Fruit fly (Drosophila melanogaster) whole organism, embryonic: Measurements from ENCODE around the gene CG31683.

ENCODE experiments used
- ATbp ChIP-seq: fragments of 200-800 bp; sonication (Bioruptor generic); optimal IDR thresholded peaks from 2 replicates; lab custom pipeline; 2017; ENCODE audit warnings: missing biosample characterization, mild to moderate bottlenecking, missing genetic modification characterization, missing genetic modification reagents
- CG10543 ChIP-seq: fragments of 200-800 bp; sonication (Bioruptor generic); optimal IDR thresholded peaks from 3 replicates; lab custom pipeline; 2017; ENCODE audit warnings: missing biosample characterization, mild to moderate bottlenecking, missing genetic modification characterization, moderate library complexity
- CG10959 ChIP-seq: fragments of 200-800 bp; sonication (Bioruptor generic); IDR thresholded peaks from 2 replicates; pipeline ENCODE4 v1.3.6; 2022; ENCODE audit warnings: missing biosample characterization, missing genetic modification characterization
- CG11560 ChIP-seq: fragments of 200-800 bp; sonication (Bioruptor generic); IDR thresholded peaks from 3 replicates; pipeline ENCODE4 v1.3.6; 2022; ENCODE audit warnings: missing biosample characterization, missing genetic modification characterization
- CG12104 ChIP-seq: fragments of 200-800 bp; sonication (Bioruptor generic); optimal IDR thresholded peaks from 3 replicates; lab custom pipeline; 2016; ENCODE audit warnings: missing biosample characterization, missing genetic modification characterization
- CG12391 ChIP-seq: fragments of 200-800 bp; sonication (Bioruptor generic); optimal IDR thresholded peaks from 3 replicates; lab custom pipeline; 2018; ENCODE audit warnings: missing biosample characterization, mild to moderate bottlenecking, missing genetic modification characterization, moderate library complexity
- CG13287 ChIP-seq: fragments of 200-800 bp; sonication (Bioruptor generic); IDR thresholded peaks from 2 replicates; pipeline ENCODE4 v1.3.6; 2022; ENCODE audit warnings: missing biosample characterization, missing genetic modification characterization; ENCODE audit not compliant: partially characterized antibody
- CG13296 ChIP-seq: fragments of 200-800 bp; sonication (Bioruptor generic); optimal IDR thresholded peaks from 3 replicates; lab custom pipeline; 2018; ENCODE audit warnings: missing biosample characterization, mild to moderate bottlenecking, missing genetic modification characterization
- CG14667 ChIP-seq: fragments of 200-800 bp; sonication (Bioruptor generic); IDR thresholded peaks from 2 replicates; pipeline ENCODE4 v1.3.6; 2022; ENCODE audit warnings: missing biosample characterization, missing genetic modification characterization
- CG14860 ChIP-seq: fragments of 200-800 bp; sonication (Bioruptor generic); IDR thresholded peaks from 3 replicates; pipeline ENCODE4 v1.3.6; 2022; ENCODE audit warnings: missing biosample characterization, missing genetic modification characterization; ENCODE audit not compliant: partially characterized antibody
- CG15514 ChIP-seq: fragments of 200-800 bp; sonication (Bioruptor generic); optimal IDR thresholded peaks from 3 replicates; lab custom pipeline; 2017; ENCODE audit warnings: missing biosample characterization, missing genetic modification characterization, mild to moderate bottlenecking, moderate library complexity, missing genetic modification reagents
- CG17829 ChIP-seq: fragments of 200-800 bp; optimal IDR thresholded peaks from 2 replicates; lab custom pipeline; 2019; ENCODE audit warnings: missing biosample characterization, mild to moderate bottlenecking, missing genetic modification characterization, moderate library complexity
- CG18619 ChIP-seq: fragments of 200-800 bp; sonication (Bioruptor generic); optimal IDR thresholded peaks from 3 replicates; lab custom pipeline; 2017; ENCODE audit warnings: missing biosample characterization, mild to moderate bottlenecking, missing genetic modification characterization
- CG2712 ChIP-seq: fragments of 200-800 bp; optimal IDR thresholded peaks from 3 replicates; lab custom pipeline; 2019; ENCODE audit warnings: missing biosample characterization, mild to moderate bottlenecking, missing genetic modification characterization, moderate library complexity
- CG2875 ChIP-seq: fragments of 200-800 bp; sonication (Bioruptor generic); optimal IDR thresholded peaks from 2 replicates; lab custom pipeline; 2017; ENCODE audit warnings: missing biosample characterization, mild to moderate bottlenecking, missing genetic modification characterization, missing genetic modification reagents
- CG30403 ChIP-seq: fragments of 200-800 bp; sonication (Bioruptor generic); optimal IDR thresholded peaks from 3 replicates; lab custom pipeline; 2016; ENCODE audit warnings: missing biosample characterization, missing genetic modification characterization
- CG3995 ChIP-seq: fragments of 200-800 bp; sonication (Bioruptor generic); optimal IDR thresholded peaks from 3 replicates; lab custom pipeline; 2016; ENCODE audit warnings: missing biosample characterization, missing genetic modification characterization
- CG6765 ChIP-seq: fragments of 200-800 bp; sonication (Bioruptor generic); optimal IDR thresholded peaks from 3 replicates; lab custom pipeline; 2017; ENCODE audit warnings: missing biosample characterization, mild to moderate bottlenecking, missing genetic modification characterization
- CG7372 ChIP-seq: fragments of 200-800 bp; sonication (Bioruptor generic); IDR thresholded peaks from 2 replicates; pipeline ENCODE4 v1.3.6; 2022; ENCODE audit warnings: missing biosample characterization, missing genetic modification characterization
- CG8290 ChIP-seq, 3 experiments: fragments of 200-800 bp; sonication (Bioruptor generic); optimal IDR thresholded peaks; 2 replicates each; lab custom pipeline; 2016 to 2019; ENCODE audit warnings: missing biosample characterization in 3 of 3, missing genetic modification characterization in 3 of 3, mild to moderate bottlenecking in 2 of 3, moderate library complexity in 1 of 3
- CG8924 ChIP-seq: fragments of 200-800 bp; optimal IDR thresholded peaks from 3 replicates; lab custom pipeline; 2019; ENCODE audit warnings: missing biosample characterization, mild to moderate bottlenecking, missing genetic modification characterization, moderate library complexity
- CG9817 ChIP-seq: fragments of 200-800 bp; sonication (Bioruptor generic); optimal IDR thresholded peaks from 2 replicates; lab custom pipeline; 2018; ENCODE audit warnings: missing biosample characterization, mild to moderate bottlenecking, missing genetic modification characterization, moderate library complexity
- CTCF ChIP-seq: fragments of 200-800 bp; sonication (Bioruptor generic); optimal IDR thresholded peaks from 2 replicates; lab custom pipeline; 2017; ENCODE audit warnings: missing biosample characterization, mild to moderate bottlenecking, missing genetic modification characterization, moderate library complexity
- Drgx ChIP-seq: fragments of 200-800 bp; sonication (Bioruptor generic); IDR thresholded peaks from 2 replicates; pipeline ENCODE4 v1.3.6; 2022; ENCODE audit warnings: missing biosample characterization, missing genetic modification characterization
- HLH3B ChIP-seq: fragments of 200-800 bp; sonication (Bioruptor generic); IDR thresholded peaks from 2 replicates; pipeline ENCODE4 v1.3.6; 2022; ENCODE audit warnings: missing biosample characterization, missing genetic modification characterization
- HmgD ChIP-seq: fragments of 200-800 bp; sonication (Bioruptor generic); optimal IDR thresholded peaks from 3 replicates; lab custom pipeline; 2016; ENCODE audit warnings: missing biosample characterization, missing genetic modification characterization
- Max ChIP-seq: fragments of 200-800 bp; sonication (Bioruptor generic); optimal IDR thresholded peaks from 2 replicates; lab custom pipeline; 2016; ENCODE audit warnings: missing biosample characterization, mild to moderate bottlenecking, missing genetic modification characterization
- Ptx1 ChIP-seq: fragments of 200-800 bp; sonication (Bioruptor generic); IDR thresholded peaks from 2 replicates; pipeline ENCODE4 v1.3.6; 2022; ENCODE audit warnings: missing biosample characterization, missing genetic modification characterization
- Rx ChIP-seq: fragments of 200-800 bp; sonication (Bioruptor generic); IDR thresholded peaks from 2 replicates; pipeline ENCODE4 v1.3.6; 2022; ENCODE audit warnings: missing biosample characterization, missing genetic modification characterization
- Xrp1 ChIP-seq: fragments of 200-800 bp; sonication (Bioruptor generic); IDR thresholded peaks from 2 replicates; pipeline ENCODE4 v1.3.6; 2022; ENCODE audit warnings: missing biosample characterization, missing genetic modification characterization
- bsh ChIP-seq, 2 experiments: fragments of 200-800 bp; sonication (Bioruptor generic); optimal IDR thresholded peaks; 2 replicates each; lab custom pipeline; 2017 to 2018; ENCODE audit warnings: mild to moderate bottlenecking in 2 of 2, missing biosample characterization in 2 of 2, missing genetic modification characterization in 2 of 2, moderate library complexity in 1 of 2
- cg ChIP-seq: fragments of 200-800 bp; sonication (Bioruptor generic); optimal IDR thresholded peaks from 3 replicates; lab custom pipeline; 2019; ENCODE audit warnings: missing biosample characterization, mild to moderate bottlenecking, missing genetic modification characterization, moderate library complexity
- dysf ChIP-seq: fragments of 200-800 bp; sonication (Bioruptor generic); IDR thresholded peaks from 3 replicates; pipeline ENCODE4 v1.3.6; 2022; ENCODE audit warnings: missing biosample characterization, missing genetic modification characterization
- en ChIP-seq: fragments of 200-800 bp; sonication (Bioruptor generic); optimal IDR thresholded peaks from 2 replicates; lab custom pipeline; 2016; ENCODE audit warnings: missing biosample characterization, missing genetic modification characterization
- gce ChIP-seq: fragments of 200-800 bp; sonication (Bioruptor generic); IDR thresholded peaks from 3 replicates; pipeline ENCODE4 v1.3.6; 2022; ENCODE audit warnings: missing biosample characterization, missing genetic modification characterization
- hbn ChIP-seq: fragments of 200-800 bp; sonication (Bioruptor generic); IDR thresholded peaks from 2 replicates; pipeline ENCODE4 v1.3.6; 2022; ENCODE audit warnings: missing biosample characterization, missing genetic modification characterization; ENCODE audit not compliant: partially characterized antibody
- hth ChIP-seq: fragments of >200 bp; optimal IDR thresholded peaks from 2 replicates; lab custom pipeline; 2017; ENCODE audit warnings: inconsistent platforms
- insv ChIP-seq, 2 experiments: fragments of 200-800 bp; sonication (Bioruptor generic); optimal IDR thresholded peaks; 3 replicates each; lab custom pipeline; 2016 to 2018; ENCODE audit warnings: missing biosample characterization in 2 of 2, missing genetic modification characterization in 2 of 2
- org-1 ChIP-seq: fragments of 200-800 bp; sonication (Bioruptor generic); optimal IDR thresholded peaks from 2 replicates; lab custom pipeline; 2017; ENCODE audit warnings: missing biosample characterization, missing genetic modification characterization
- pita ChIP-seq: fragments of 200-800 bp; sonication (Bioruptor generic); optimal IDR thresholded peaks from 2 replicates; lab custom pipeline; 2017; ENCODE audit warnings: missing biosample characterization, mild to moderate bottlenecking, missing genetic modification characterization
- sc ChIP-seq, 3 experiments: fragments of >200 bp in 2 of 3; fragments of 200-800 bp in 1 of 3; sonication (Bioruptor generic) in 1 of 3; optimal IDR thresholded peaks; 2 replicates in 2 of 3; 3 replicates in 1 of 3; lab custom pipeline; 2017; ENCODE audit warnings: mild to moderate bottlenecking in 1 of 3, missing biosample characterization in 1 of 3, missing genetic modification characterization in 1 of 3, missing genetic modification reagents in 1 of 3
- slou ChIP-seq: fragments of 200-800 bp; sonication (Bioruptor generic); optimal IDR thresholded peaks from 3 replicates; lab custom pipeline; 2016; ENCODE audit warnings: missing biosample characterization, missing genetic modification characterization
- sug ChIP-seq: fragments of 200-800 bp; optimal IDR thresholded peaks from 2 replicates; lab custom pipeline; 2019; ENCODE audit warnings: missing biosample characterization, mild to moderate bottlenecking, missing genetic modification characterization, moderate library complexity
- vvl ChIP-seq: fragments of 200-800 bp; sonication (Bioruptor generic); IDR thresholded peaks from 2 replicates; pipeline ENCODE4 v1.3.6; 2022; ENCODE audit warnings: missing biosample characterization, missing genetic modification characterization
- zfh2 ChIP-seq: fragments of 200-800 bp; sonication (Bioruptor generic); optimal IDR thresholded peaks from 2 replicates; lab custom pipeline; 2016; ENCODE audit warnings: missing biosample characterization, missing genetic modification characterization

CG31683 gene

DNA sequence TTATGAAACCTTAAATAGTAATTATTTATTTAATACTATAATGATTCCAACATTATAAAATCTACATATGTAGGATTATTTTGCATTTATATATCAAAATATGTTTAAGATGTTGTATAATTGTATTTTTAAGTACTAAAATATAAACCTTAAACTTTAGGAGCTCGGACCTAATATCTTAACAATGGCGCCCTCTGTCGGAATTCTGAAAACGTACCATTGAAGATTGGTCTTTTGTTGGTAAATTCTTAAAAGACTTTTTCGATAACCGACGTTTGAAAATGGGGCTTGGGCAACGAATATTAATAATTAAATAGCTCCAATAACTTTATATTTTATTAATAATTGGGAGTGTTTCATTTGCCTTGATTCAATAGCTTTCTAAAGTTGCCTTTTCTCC lies 11.9 kb downstream of the CG31683 start:
- TF ChIP-seq pita (GFP tag; lab: Kevin White, UChicago) (no peak), CTCF (GFP tag; lab: Kevin White, UChicago) (peak; percentile 76)

DNA sequence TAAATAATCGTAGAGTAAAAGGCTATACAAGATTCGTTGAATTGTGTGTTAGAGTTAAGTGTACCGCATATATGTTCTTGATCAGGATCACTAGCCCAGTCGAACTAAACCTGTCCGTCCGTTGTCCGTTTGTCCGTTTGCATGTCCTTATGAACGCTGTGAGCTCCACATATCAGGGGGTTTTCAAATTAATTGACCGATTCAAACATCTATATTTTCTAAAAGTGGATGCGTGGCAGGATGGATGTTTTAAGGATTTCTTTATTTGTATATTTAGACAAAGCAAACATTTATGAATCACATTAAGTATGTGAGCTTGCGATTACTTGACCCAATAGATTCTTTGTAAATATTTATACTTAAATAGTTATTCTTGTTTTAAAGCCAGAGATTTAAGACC lies 14.6 kb downstream of the CG31683 start:
- TF ChIP-seq HmgD (GFP tag; lab: Kevin White, UChicago) = no peak
- TF ChIP-seq, all 482 proteins: peak for 0

DNA sequence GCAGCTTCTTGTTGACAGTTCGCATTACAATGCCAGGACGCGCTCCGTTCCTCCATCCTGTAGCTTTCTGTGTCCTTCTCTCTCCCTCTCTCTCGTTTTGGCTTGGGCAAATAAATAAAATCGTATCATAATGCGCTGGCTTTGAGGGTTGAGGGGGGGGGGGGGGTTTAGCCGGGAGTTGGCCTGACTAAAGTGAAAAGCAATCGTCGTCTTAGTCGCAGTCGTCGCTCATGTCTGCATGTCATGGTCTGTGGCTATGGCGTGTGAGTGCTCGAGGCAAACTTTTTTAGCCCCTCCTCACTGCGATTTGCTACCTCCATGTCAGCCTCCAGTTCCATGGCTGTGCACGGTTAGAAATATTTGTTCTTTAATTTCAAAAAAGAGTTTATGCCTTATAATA lies 15.0 kb downstream of the CG31683 start:
- TF ChIP-seq org-1 = no peak
- TF ChIP-seq Drgx (GFP tag; lab: Robert Waterston, UW) = peak; percentile 30; the same call in 1 of the 2 replicates
- no peak for TF ChIP-seq CG14667
- TF ChIP-seq CG2712 (tag; lab: Kevin White, UChicago) = no peak
- no peak for TF ChIP-seq hbn (GFP tag; lab: Robert Waterston, UW)
- TF ChIP-seq Ptx1 (GFP tag; lab: Robert Waterston, UW) = no peak

DNA sequence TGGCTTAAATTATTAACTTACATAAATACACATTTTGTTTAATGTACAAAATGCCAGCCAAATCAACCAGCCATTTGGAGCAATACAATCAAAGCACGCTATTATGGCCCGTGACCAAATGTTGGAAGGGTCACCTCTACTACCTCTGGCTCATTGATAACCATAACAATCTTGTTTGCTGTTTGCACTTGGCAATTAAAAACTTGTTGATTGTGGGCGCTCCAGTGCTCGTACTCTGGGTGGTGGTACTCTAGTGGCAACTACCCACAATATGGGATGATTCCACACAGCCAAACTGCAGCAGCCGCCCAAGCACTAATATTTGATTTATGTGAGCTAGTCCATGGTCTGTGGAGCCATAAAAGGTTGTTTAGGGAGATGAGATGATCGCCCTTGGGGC lies 18.6 kb downstream of the CG31683 start:
- no peak for TF ChIP-seq dysf (GFP tag; lab: Robert Waterston, UW)
- no peak for TF ChIP-seq CG13287 (GFP tag; lab: Robert Waterston, UW)
- no peak for TF ChIP-seq gce (GFP tag; lab: Robert Waterston, UW)
- TF ChIP-seq Max (GFP tag; lab: Kevin White, UChicago) = no peak
- TF ChIP-seq ATbp = peak; percentile 32
- TF ChIP-seq Rx (GFP tag; lab: Robert Waterston, UW) = no peak
- no peak for TF ChIP-seq slou
- peak in 1 of 2 experiments; percentile 5 for TF ChIP-seq bsh (GFP tag; optimal IDR thresholded peaks at IDR 0.05; lab: Kevin White, UChicago)
- TF ChIP-seq CG10959 (GFP tag; lab: Robert Waterston, UW) = 0 out of 2 replicates have a peak, but pooled peaks have one; percentile 6
- no peak for TF ChIP-seq en (GFP tag; lab: Kevin White, UChicago)
- TF ChIP-seq CG12104 (GFP tag; lab: Kevin White, UChicago) = no peak
- TF ChIP-seq CG3995 = no peak
- TF ChIP-seq HLH3B (GFP tag; lab: Robert Waterston, UW) = peak; percentile 25; the same call in 1 of the 2 replicates
- no peak for TF ChIP-seq CG18619 (GFP tag; lab: Kevin White, UChicago)
- no peak for TF ChIP-seq CG8924 (tag; lab: Kevin White, UChicago)
- no peak for TF ChIP-seq CG13296
- TF ChIP-seq zfh2 (GFP tag; lab: Kevin White, UChicago) = no peak
- no peak for TF ChIP-seq Ptx1 (GFP tag; lab: Robert Waterston, UW)
- TF ChIP-seq Xrp1 (GFP tag; lab: Robert Waterston, UW) = peak; percentile 28; the same call in 1 of the 2 replicates
- TF ChIP-seq CG12391 (tag; lab: Kevin White, UChicago) = no peak
- no peak for TF ChIP-seq CG15514 (GFP tag; lab: Kevin White, UChicago)
- TF ChIP-seq sc (optimal IDR thresholded peaks at IDR 0.05; lab: Kevin White, UChicago) = no peak
- TF ChIP-seq sc (GFP tag; optimal IDR thresholded peaks at IDR 0.05; lab: Kevin White, UChicago) = peak; percentile 14
- no peak for TF ChIP-seq CG14860 (GFP tag; lab: Robert Waterston, UW)
- TF ChIP-seq vvl = 0 out of 2 replicates have a peak, but pooled peaks have one; percentile 6
- no peak for TF ChIP-seq CG2875 (GFP tag; lab: Kevin White, UChicago)
- no peak for TF ChIP-seq insv (GFP tag; optimal IDR thresholded peaks at IDR 0.05; lab: Kevin White, UChicago)
- TF ChIP-seq CG7372 (GFP tag; lab: Robert Waterston, UW) = no peak
- no peak for TF ChIP-seq CG30403 (GFP tag; lab: Kevin White, UChicago)
- TF ChIP-seq CG17829 (tag; lab: Kevin White, UChicago) = no peak
- no peak for TF ChIP-seq cg (GFP tag; lab: Kevin White, UChicago)
- no peak for TF ChIP-seq CG9817
- TF ChIP-seq CG8290 (GFP tag; optimal IDR thresholded peaks at IDR 0.05; lab: Kevin White, UChicago) = no peak
- TF ChIP-seq CG8290 (tag; optimal IDR thresholded peaks at IDR 0.05; lab: Kevin White, UChicago) = peak in 1 of 2 experiments; percentile 28
- no peak for TF ChIP-seq CG6765 (GFP tag; lab: Kevin White, UChicago)
- no peak for TF ChIP-seq hth (lab: Kevin White, UChicago)
- TF ChIP-seq sug = no peak
- no peak for TF ChIP-seq CG11560 (tag; lab: Robert Waterston, UW)
- no peak for TF ChIP-seq CG10543
